Worm (Caenorhabditis elegans): Measurements from ENCODE around the gene F28B4.1.

The F28B4.1 gene

DNA sequence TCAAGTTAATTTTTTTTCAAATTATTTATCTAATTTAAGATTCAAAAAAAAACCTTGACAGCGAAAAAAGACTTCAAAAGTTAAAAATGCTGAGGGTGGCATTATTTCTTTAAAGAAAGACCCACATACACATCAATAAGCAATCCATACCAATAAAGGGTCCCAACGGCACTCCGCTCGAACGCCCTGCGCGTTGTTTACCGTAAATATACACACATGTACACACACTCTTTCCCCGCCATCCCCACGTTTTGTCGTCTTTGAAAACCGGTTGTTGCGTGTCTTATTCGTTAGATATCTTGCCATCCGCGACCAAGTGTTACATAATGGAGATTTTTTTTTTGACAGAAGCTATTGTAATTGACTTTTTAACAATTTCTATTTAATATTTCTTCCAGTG, 45.3 kb upstream of the F28B4.1 start, which contains the start of gene gcc-1:
Gene gcc-1 (plus strand): TSS at position 399 of the 400 bp plus-strand sequence.
- TF ChIP-seq fkh-10 (GFP tag; optimal IDR thresholded peaks at IDR 0.05) (no peak), nhr-237 (tag; optimal IDR thresholded peaks at IDR 0.05) (no peak), unc-62 (GFP tag; optimal IDR thresholded peaks at IDR 0.05) (no peak), elt-2 (tag; optimal IDR thresholded peaks at IDR 0.05) (peak; percentile 12), nhr-77 (tag; optimal IDR thresholded peaks at IDR 0.05) (no peak), egl-27 (tag; optimal IDR thresholded peaks at IDR 0.05) (no peak), eor-1 (tag; optimal IDR thresholded peaks at IDR 0.05) (no peak), ceh-82 (tag; optimal IDR thresholded peaks at IDR 0.05) (no peak), fkh-2 (tag; optimal IDR thresholded peaks at IDR 0.05) (no peak), pqm-1 (tag; optimal IDR thresholded peaks at IDR 0.05) (no peak), ceh-9 (tag; optimal IDR thresholded peaks at IDR 0.05) (no peak), lin-39 (tag; optimal IDR thresholded peaks at IDR 0.05) (peak; percentile 58), fos-1 (tag; optimal IDR thresholded peaks at IDR 0.05) (no peak), nhr-12 (tag; optimal IDR thresholded peaks at IDR 0.05) (no peak), nhr-25 (tag; optimal IDR thresholded peaks at IDR 0.05) (peak; percentile 69), ceh-16 (tag; optimal IDR thresholded peaks at IDR 0.05) (no peak), ama-1 (optimal IDR thresholded peaks at IDR 0.05) (no peak), skn-1 (tag; optimal IDR thresholded peaks at IDR 0.05) (no peak), ceh-28 (tag; optimal IDR thresholded peaks at IDR 0.05) (no peak), tbx-2 (tag; optimal IDR thresholded peaks at IDR 0.05) (no peak), ztf-4 (tag; optimal IDR thresholded peaks at IDR 0.05) (no peak), daf-12 (tag; optimal IDR thresholded peaks at IDR 0.05) (no peak), zag-1 (tag; optimal IDR thresholded peaks at IDR 0.05) (no peak), nhr-76 (tag; optimal IDR thresholded peaks at IDR 0.05) (no peak), egl-5 (tag; optimal IDR thresholded peaks at IDR 0.05) (no peak), mml-1 (tag; optimal IDR thresholded peaks at IDR 0.05) (no peak), nhr-11 (tag; optimal IDR thresholded peaks at IDR 0.05) (no peak), jun-1 (tag; optimal IDR thresholded peaks at IDR 0.05) (no peak), aly-2 (tag; optimal IDR thresholded peaks at IDR 0.05) (no peak), snpc-4 (tag; optimal IDR thresholded peaks at IDR 0.05) (no peak), nhr-23 (tag; optimal IDR thresholded peaks at IDR 0.05) (peak; percentile 58), nhr-67 (tag; optimal IDR thresholded peaks at IDR 0.05) (no peak), lin-15B (tag; optimal IDR thresholded peaks at IDR 0.05) (peak; percentile 15), R02D3.7 (tag; optimal IDR thresholded peaks at IDR 0.05) (peak; percentile 90), pha-4 (tag; optimal IDR thresholded peaks at IDR 0.05) (peak; percentile 58), elt-1 (tag; optimal IDR thresholded peaks at IDR 0.05) (no peak), lsy-12 (tag; optimal IDR thresholded peaks at IDR 0.05) (no peak), nhr-28 (tag; optimal IDR thresholded peaks at IDR 0.05) (no peak), elt-3 (tag; optimal IDR thresholded peaks at IDR 0.05) (no peak), nfya-1 (tag; optimal IDR thresholded peaks at IDR 0.05; ENCODE audit: insufficient read depth) (peak; percentile 47), nhr-43 (tag; optimal IDR thresholded peaks at IDR 0.05; ENCODE audit: poor library complexity, severe bottlenecking) (peak; percentile 56), ZK546.5 (tag; optimal IDR thresholded peaks at IDR 0.05) (no peak), hmg-11 (tag; optimal IDR thresholded peaks at IDR 0.05) (peak; percentile 19), sea-2 (GFP tag; optimal IDR thresholded peaks at IDR 0.05) (no peak), mdl-1 (tag; optimal IDR thresholded peaks at IDR 0.05) (no peak), unc-39 (tag; optimal IDR thresholded peaks at IDR 0.05) (no peak), ztf-11 (tag; optimal IDR thresholded peaks at IDR 0.05) (no peak)

Data from whole organism, L3 larva.